Worm (Caenorhabditis elegans) whole organism, L2 larva: Measurements from ENCODE around the gene T02B11.9.

Experiments used
- C34F6.9 ChIP-seq: fragments of 150-350 bp; optimal IDR thresholded peaks from 2 replicates; lab custom pipeline; 2014; ENCODE audit warnings: missing biosample characterization, missing genetic modification characterization
- F13H6.1 ChIP-seq: sonication (generic microtip); optimal IDR thresholded peaks from 2 replicates; lab custom pipeline; 2016; ENCODE audit warnings: missing genetic modification characterization, missing compliant biosample characterization
- R02D3.7 ChIP-seq: fragments of 150-350 bp; optimal IDR thresholded peaks from 2 replicates; lab custom pipeline; 2014; ENCODE audit warnings: missing biosample characterization, missing genetic modification characterization
- Y55F3AM.14 ChIP-seq: fragments of 200-800 bp; sonication (Bioruptor generic); optimal IDR thresholded peaks from 2 replicates; lab custom pipeline; 2018; ENCODE audit warnings: mild to moderate bottlenecking, missing genetic modification characterization, missing compliant biosample characterization
- ZK546.5 ChIP-seq: sonication (generic microtip); optimal IDR thresholded peaks from 2 replicates; lab custom pipeline; 2017; ENCODE audit warnings: missing biosample characterization, missing genetic modification characterization
- alr-1 ChIP-seq: fragments of 150-350 bp; optimal IDR thresholded peaks from 2 replicates; lab custom pipeline; 2014; ENCODE audit warnings: missing biosample characterization, missing genetic modification characterization
- aly-2 ChIP-seq: fragments of 150-350 bp; optimal IDR thresholded peaks from 2 replicates; lab custom pipeline; 2014; ENCODE audit warnings: missing biosample characterization, missing genetic modification characterization
- ama-1 ChIP-seq: fragments of 150-350 bp; optimal IDR thresholded peaks from 2 replicates; lab custom pipeline; 2018; ENCODE audit warnings: inconsistent platforms
- blmp-1 ChIP-seq: sonication (generic microtip); optimal IDR thresholded peaks from 2 replicates; lab custom pipeline; 2017; ENCODE audit warnings: missing genetic modification characterization, mild to moderate bottlenecking, missing compliant biosample characterization, antibody characterized with exemption, moderate library complexity; ENCODE audit not compliant: insufficient read depth
- ceh-16 ChIP-seq: fragments of 150-350 bp; optimal IDR thresholded peaks from 2 replicates; lab custom pipeline; 2014; ENCODE audit warnings: missing biosample characterization, missing genetic modification characterization
- ceh-82 ChIP-seq: fragments of 150-350 bp; optimal IDR thresholded peaks from 2 replicates; lab custom pipeline; 2014; ENCODE audit warnings: missing biosample characterization, missing genetic modification characterization
- crh-2 ChIP-seq: sonication (generic microtip); optimal IDR thresholded peaks from 2 replicates; lab custom pipeline; 2017; ENCODE audit warnings: missing biosample characterization, missing genetic modification characterization
- dmd-4 ChIP-seq: sonication (generic microtip); optimal IDR thresholded peaks from 2 replicates; lab custom pipeline; 2017; ENCODE audit warnings: missing biosample characterization, missing genetic modification characterization
- elt-1 ChIP-seq: fragments of 150-350 bp; optimal IDR thresholded peaks from 2 replicates; lab custom pipeline; 2014; ENCODE audit warnings: missing biosample characterization, missing genetic modification characterization
- elt-3 ChIP-seq: sonication (generic microtip); optimal IDR thresholded peaks from 2 replicates; lab custom pipeline; 2017; ENCODE audit warnings: missing biosample characterization, missing genetic modification characterization
- fos-1 ChIP-seq: fragments of 150-350 bp; optimal IDR thresholded peaks from 2 replicates; lab custom pipeline; 2014; ENCODE audit warnings: missing biosample characterization, missing genetic modification characterization
- gmeb-1 ChIP-seq: fragments of 150-350 bp; optimal IDR thresholded peaks from 2 replicates; lab custom pipeline; 2014; ENCODE audit warnings: missing biosample characterization, missing genetic modification characterization
- lin-13 ChIP-seq: fragments of 150-350 bp; optimal IDR thresholded peaks from 2 replicates; lab custom pipeline; 2014; ENCODE audit warnings: missing biosample characterization, missing genetic modification reagents, missing genetic modification characterization
- lsy-2 ChIP-seq, 2 experiments: fragments of 150-350 bp in 1 of 2; sonication (generic microtip) in 1 of 2; optimal IDR thresholded peaks; 2 replicates each; lab custom pipeline; 2014 to 2017; ENCODE audit warnings: missing biosample characterization in 2 of 2, missing genetic modification characterization in 2 of 2
- mab-5 ChIP-seq: fragments of 150-350 bp; optimal IDR thresholded peaks from 2 replicates; lab custom pipeline; 2014; ENCODE audit warnings: missing biosample characterization, missing genetic modification characterization
- nhr-10 ChIP-seq: sonication (generic microtip); optimal IDR thresholded peaks from 2 replicates; lab custom pipeline; 2017; ENCODE audit warnings: missing biosample characterization, missing genetic modification characterization
- nhr-11 ChIP-seq: fragments of 150-350 bp; optimal IDR thresholded peaks from 2 replicates; lab custom pipeline; 2014; ENCODE audit warnings: missing biosample characterization, missing genetic modification characterization
- nhr-12 ChIP-seq: fragments of 150-350 bp; optimal IDR thresholded peaks from 2 replicates; lab custom pipeline; 2014; ENCODE audit warnings: missing biosample characterization, missing genetic modification characterization
- nhr-129 ChIP-seq: fragments of 150-350 bp; optimal IDR thresholded peaks from 2 replicates; lab custom pipeline; 2014; ENCODE audit warnings: missing biosample characterization, missing genetic modification characterization
- nhr-21 ChIP-seq: fragments of 150-350 bp; optimal IDR thresholded peaks from 2 replicates; lab custom pipeline; 2014; ENCODE audit warnings: missing biosample characterization, missing genetic modification characterization
- nhr-23 ChIP-seq: fragments of 150-350 bp; optimal IDR thresholded peaks from 2 replicates; lab custom pipeline; 2014; ENCODE audit warnings: missing biosample characterization, missing genetic modification reagents, missing genetic modification characterization
- nhr-25 ChIP-seq: fragments of 150-350 bp; sonication (generic microtip); optimal IDR thresholded peaks from 3 replicates; lab custom pipeline; 2014; ENCODE audit warnings: missing biosample characterization, missing genetic modification characterization
- nhr-6 ChIP-seq: fragments of 150-350 bp; optimal IDR thresholded peaks from 2 replicates; lab custom pipeline; 2014; ENCODE audit warnings: missing biosample characterization, missing genetic modification characterization
- nhr-77 ChIP-seq: fragments of 150-350 bp; optimal IDR thresholded peaks from 2 replicates; lab custom pipeline; 2014; ENCODE audit warnings: missing biosample characterization, missing genetic modification characterization
- sem-4 ChIP-seq: fragments of 150-350 bp; optimal IDR thresholded peaks from 2 replicates; lab custom pipeline; 2014; ENCODE audit warnings: missing biosample characterization, missing genetic modification reagents, missing genetic modification characterization
- skn-1 ChIP-seq: sonication (generic microtip); optimal IDR thresholded peaks from 2 replicates; lab custom pipeline; 2017; ENCODE audit warnings: missing biosample characterization, missing genetic modification characterization
- sma-3 ChIP-seq: sonication (generic microtip); optimal IDR thresholded peaks from 2 replicates; lab custom pipeline; 2016; ENCODE audit warnings: missing genetic modification reagents, missing genetic modification characterization, missing compliant biosample characterization
- sma-9 ChIP-seq, 2 experiments: fragments of 150-350 bp in 1 of 2; sonication (generic microtip) in 1 of 2; optimal IDR thresholded peaks; 2 replicates each; lab custom pipeline; 2014 to 2016; ENCODE audit warnings: missing genetic modification characterization in 2 of 2, mild to moderate bottlenecking in 1 of 2, missing biosample characterization in 1 of 2, missing compliant biosample characterization in 1 of 2, missing genetic modification reagents in 1 of 2, moderate library complexity in 1 of 2
- snpc-4 ChIP-seq: fragments of 150-350 bp; optimal IDR thresholded peaks from 2 replicates; lab custom pipeline; 2014; ENCODE audit warnings: missing biosample characterization, missing genetic modification characterization
- unc-55 ChIP-seq: fragments of 150-350 bp; sonication (generic microtip); optimal IDR thresholded peaks from 3 replicates; lab custom pipeline; 2014; ENCODE audit warnings: missing biosample characterization, missing genetic modification reagents, missing genetic modification characterization
- unc-62 ChIP-seq: fragments of 150-350 bp; optimal IDR thresholded peaks from 2 replicates; lab custom pipeline; 2014; ENCODE audit warnings: missing biosample characterization, missing genetic modification reagents, missing genetic modification characterization
- zag-1 ChIP-seq: fragments of 150-350 bp; optimal IDR thresholded peaks from 2 replicates; lab custom pipeline; 2014; ENCODE audit warnings: missing biosample characterization, missing genetic modification characterization
- ztf-1 ChIP-seq: fragments of 200-800 bp; sonication (Bioruptor generic); conservative IDR thresholded peaks from 2 replicates; pipeline ENCODE4 v1.3.6; 2022; ENCODE audit warnings: missing genetic modification characterization, missing compliant biosample characterization
- ztf-11 ChIP-seq: sonication (generic microtip); optimal IDR thresholded peaks from 2 replicates; lab custom pipeline; 2017; ENCODE audit warnings: missing biosample characterization, missing genetic modification characterization
- ztf-4 ChIP-seq: fragments of 150-350 bp; optimal IDR thresholded peaks from 2 replicates; lab custom pipeline; 2014; ENCODE audit warnings: missing biosample characterization, missing genetic modification characterization

The T02B11.9 gene

DNA sequence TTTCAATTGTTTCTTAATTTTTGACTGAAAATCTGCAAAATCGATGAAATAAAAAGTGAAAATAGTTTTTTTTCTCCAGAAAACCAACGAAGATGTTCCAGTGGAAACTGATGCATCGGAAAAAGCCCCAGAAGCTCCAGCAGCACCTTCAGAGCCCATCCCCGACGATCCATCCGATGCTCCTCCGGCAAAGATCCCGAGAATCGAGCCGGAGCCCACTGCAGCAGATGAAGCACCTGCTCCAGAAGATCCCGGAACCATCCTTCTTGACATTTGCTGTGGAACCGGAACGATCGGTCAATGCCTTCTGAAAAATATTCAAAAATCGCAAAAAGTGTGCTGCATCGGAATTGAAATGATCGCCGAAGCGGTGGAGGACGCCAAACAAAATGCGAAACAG, 32.6 kb downstream of the T02B11.9 start:
- TF ChIP-seq nhr-25 (tag; lab: Kevin White, UChicago): no peak
- TF ChIP-seq aly-2 (tag; lab: Kevin White, UChicago): no peak
- no peak for TF ChIP-seq nhr-10 (tag; lab: Kevin White, UChicago)
- no peak for TF ChIP-seq R02D3.7
- no peak for TF ChIP-seq ZK546.5
- TF ChIP-seq elt-1 (tag; lab: Kevin White, UChicago): no peak
- TF ChIP-seq sma-3 (GFP tag; lab: Kevin White, UChicago): no peak
- no peak for TF ChIP-seq nhr-6 (tag; lab: Kevin White, UChicago)
- TF ChIP-seq lsy-2 (tag; optimal IDR thresholded peaks at IDR 0.05; lab: Kevin White, UChicago): no peak
- no peak for TF ChIP-seq nhr-77
- TF ChIP-seq ztf-11: no peak
- no peak for TF ChIP-seq ztf-4 (tag; lab: Kevin White, UChicago)
- no peak for TF ChIP-seq ama-1 (lab: Kevin White, UChicago)
- no peak for TF ChIP-seq nhr-12 (tag; lab: Kevin White, UChicago)
- TF ChIP-seq ceh-16 (tag; lab: Kevin White, UChicago): no peak
- TF ChIP-seq blmp-1 (tag; lab: Kevin White, UChicago): no peak
- TF ChIP-seq crh-2 (tag; lab: Kevin White, UChicago): no peak
- no peak for TF ChIP-seq Y55F3AM.14 (GFP tag; lab: Kevin White, UChicago)
- TF ChIP-seq nhr-129 (tag; lab: Kevin White, UChicago): no peak

DNA sequence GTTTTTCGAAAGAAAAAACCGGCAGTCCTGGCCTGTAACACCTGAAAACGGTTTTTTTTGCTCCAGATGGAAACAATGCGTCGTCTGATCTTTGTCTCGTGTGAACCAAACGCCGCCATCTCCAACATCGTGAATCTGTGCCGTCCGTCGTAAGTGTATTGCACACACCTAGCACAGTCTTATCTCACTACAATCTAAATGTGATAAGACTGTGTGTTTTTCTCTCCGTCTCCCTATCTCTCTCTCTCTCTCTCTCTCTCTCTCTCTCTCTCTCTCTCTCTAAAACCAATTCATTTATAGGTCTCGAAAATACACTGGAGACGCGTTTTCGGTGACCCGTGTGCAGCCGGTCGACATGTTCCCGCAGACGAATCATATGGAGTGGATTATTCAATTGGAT, 34.5 kb downstream of the T02B11.9 start:
- TF ChIP-seq crh-2 (tag; lab: Kevin White, UChicago): peak; percentile 46
- no peak for TF ChIP-seq F13H6.1 (tag; lab: Kevin White, UChicago)
- TF ChIP-seq fos-1 (tag; lab: Kevin White, UChicago): peak; percentile 65
- TF ChIP-seq nhr-25 (tag; lab: Kevin White, UChicago): no peak
- TF ChIP-seq gmeb-1 (tag; lab: Kevin White, UChicago): peak; percentile 2
- TF ChIP-seq nhr-11 (tag; lab: Kevin White, UChicago): no peak
- no peak for TF ChIP-seq unc-62

DNA sequence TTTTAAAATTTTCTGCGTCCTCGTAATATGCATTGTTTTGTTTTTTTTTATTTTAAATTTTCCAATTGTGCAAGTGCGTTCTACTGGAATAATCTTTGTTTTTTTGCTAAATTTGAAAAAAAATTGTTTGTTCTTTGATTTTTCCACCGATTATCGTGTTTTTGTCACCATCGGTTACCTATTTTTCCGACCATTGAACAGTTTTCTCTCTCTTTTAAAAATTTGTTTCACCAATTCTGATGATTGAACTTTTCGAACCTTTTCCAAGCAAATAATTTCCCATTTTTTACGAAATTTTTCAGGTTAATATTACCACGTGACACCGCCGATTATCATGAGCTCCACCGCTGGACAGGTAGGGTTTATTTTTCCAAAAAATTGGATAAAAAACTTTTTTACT, 35.4 kb downstream of the T02B11.9 start, which contains the start of gene adh-5:
TSS of gene adh-5 (plus strand) at position 301 of the 400 bp plus-strand sequence.
- no peak for TF ChIP-seq sma-3 (GFP tag; lab: Kevin White, UChicago)

DNA sequence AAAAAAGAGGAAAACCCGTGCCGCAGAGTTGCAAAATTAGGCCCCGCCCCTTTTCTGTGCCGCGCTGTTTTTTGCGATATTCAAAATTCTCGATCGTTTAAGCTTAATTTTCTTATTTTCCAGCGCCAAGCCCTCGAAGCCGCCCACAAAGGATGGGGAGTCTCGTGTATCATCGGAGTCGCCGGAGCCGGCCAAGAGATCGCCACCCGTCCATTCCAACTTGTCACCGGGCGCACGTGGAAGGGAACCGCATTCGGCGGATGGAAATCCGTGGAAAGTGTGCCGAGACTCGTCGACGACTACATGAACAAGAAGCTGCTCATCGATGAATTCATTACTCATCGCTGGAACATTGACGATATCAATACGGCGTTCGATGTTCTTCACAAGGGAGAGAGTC, 39.7 kb downstream of the T02B11.9 start:
- no peak for TF ChIP-seq C34F6.9 (tag; lab: Kevin White, UChicago)
- no peak for TF ChIP-seq zag-1 (tag; lab: Kevin White, UChicago)
- TF ChIP-seq F13H6.1 (tag; lab: Kevin White, UChicago): no peak
- TF ChIP-seq nhr-25 (tag; lab: Kevin White, UChicago): no peak
- no peak for TF ChIP-seq gmeb-1 (tag; lab: Kevin White, UChicago)
- no peak for TF ChIP-seq aly-2 (tag; lab: Kevin White, UChicago)
- no peak for TF ChIP-seq nhr-23 (tag; lab: Kevin White, UChicago)
- no peak for TF ChIP-seq nhr-77
- no peak for TF ChIP-seq unc-55
- TF ChIP-seq ztf-11: no peak
- no peak for TF ChIP-seq skn-1 (tag; lab: Kevin White, UChicago)
- no peak for TF ChIP-seq sem-4 (tag; lab: Kevin White, UChicago)
- no peak for TF ChIP-seq elt-1 (tag; lab: Kevin White, UChicago)
- no peak for TF ChIP-seq mab-5 (tag; lab: Kevin White, UChicago)
- no peak for TF ChIP-seq lin-13 (GFP tag; lab: Kevin White, UChicago)
- TF ChIP-seq alr-1: no peak
- no peak for TF ChIP-seq crh-2 (tag; lab: Kevin White, UChicago)

DNA sequence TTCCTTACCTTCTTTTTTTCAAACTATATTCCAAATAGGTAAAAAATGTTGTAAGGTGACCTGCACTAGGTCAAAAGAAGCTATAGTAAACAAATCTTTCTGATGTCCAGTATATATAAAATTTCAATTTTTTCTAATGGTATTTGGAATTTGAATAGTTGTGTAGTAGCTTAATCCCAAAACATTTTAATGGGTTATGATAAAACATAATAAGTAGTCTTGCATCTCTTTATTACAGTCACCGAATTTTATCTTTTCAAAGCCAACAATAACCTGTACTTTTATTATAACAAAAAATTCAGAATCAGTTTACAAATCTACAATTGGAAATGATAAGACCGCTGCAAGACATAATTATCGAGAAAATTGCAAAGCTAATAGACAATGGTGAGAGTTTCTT, 41.4 kb downstream of the T02B11.9 start, which contains the start of gene H24K24.2:
TSS of gene H24K24.2 (plus strand) at position 301 of the 400 bp plus-strand sequence.
- TF ChIP-seq sma-9 (GFP tag; optimal IDR thresholded peaks at IDR 0.05; lab: Kevin White, UChicago): no peak
- TF ChIP-seq sma-9 (tag; optimal IDR thresholded peaks at IDR 0.05; lab: Kevin White, UChicago): no peak
- no peak for TF ChIP-seq ceh-16 (tag; lab: Kevin White, UChicago)
- TF ChIP-seq ceh-82: no peak
- TF ChIP-seq dmd-4 (tag; lab: Kevin White, UChicago): no peak
- no peak for TF ChIP-seq nhr-21 (tag; lab: Kevin White, UChicago)
- no peak for TF ChIP-seq nhr-6 (tag; lab: Kevin White, UChicago)
- TF ChIP-seq ztf-1: no peak
- no peak for TF ChIP-seq nhr-25 (tag; lab: Kevin White, UChicago)
- no peak for TF ChIP-seq elt-3 (tag; lab: Kevin White, UChicago)
- no peak for TF ChIP-seq snpc-4
